Fruit fly (Drosophila melanogaster) whole organism, embryonic: ENCODE results near the gene fmt.
A peak's percentile ranks its signal among the peaks of the same experiment; 100 is the strongest.

Experiments
- CG10431 ChIP-seq: fragments of 200-800 bp; sonication (Bioruptor generic); optimal IDR thresholded peaks from 3 replicates; lab custom pipeline; 2018; ENCODE audit warnings: missing biosample characterization, mild to moderate bottlenecking, missing genetic modification characterization
- CG12104 ChIP-seq: fragments of 200-800 bp; sonication (Bioruptor generic); optimal IDR thresholded peaks from 3 replicates; lab custom pipeline; 2016; ENCODE audit warnings: missing biosample characterization, missing genetic modification characterization
- CG12155 ChIP-seq: fragments of 200-800 bp; sonication (Bioruptor generic); optimal IDR thresholded peaks from 3 replicates; lab custom pipeline; 2016; ENCODE audit warnings: missing biosample characterization, missing genetic modification characterization
- CG12236 ChIP-seq: fragments of 200-800 bp; sonication (Bioruptor generic); optimal IDR thresholded peaks from 2 replicates; lab custom pipeline; 2016; ENCODE audit warnings: missing biosample characterization, missing genetic modification characterization
- CG12769 ChIP-seq: fragments of 200-800 bp; sonication (Bioruptor generic); optimal IDR thresholded peaks from 2 replicates; lab custom pipeline; 2019; ENCODE audit warnings: missing biosample characterization, mild to moderate bottlenecking, missing genetic modification characterization, moderate library complexity
- CG13287 ChIP-seq: fragments of 200-800 bp; sonication (Bioruptor generic); IDR thresholded peaks from 2 replicates; pipeline ENCODE4 v1.3.6; 2022; ENCODE audit warnings: missing biosample characterization, missing genetic modification characterization; ENCODE audit not compliant: partially characterized antibody
- CG13424 ChIP-seq: fragments of 200-800 bp; sonication (Bioruptor generic); optimal IDR thresholded peaks from 2 replicates; lab custom pipeline; 2019; ENCODE audit warnings: missing biosample characterization, mild to moderate bottlenecking, missing genetic modification characterization, moderate library complexity
- CG13894 ChIP-seq: fragments of 200-800 bp; sonication (Bioruptor generic); optimal IDR thresholded peaks from 3 replicates; lab custom pipeline; 2018; ENCODE audit warnings: missing biosample characterization, mild to moderate bottlenecking, missing genetic modification characterization, moderate library complexity
- CG14050 ChIP-seq: fragments of 200-800 bp; sonication (Bioruptor generic); IDR thresholded peaks from 3 replicates; pipeline ENCODE4 v1.3.6; 2022; ENCODE audit warnings: missing biosample characterization, missing genetic modification characterization
- CG14965 ChIP-seq: fragments of 200-800 bp; sonication (Bioruptor generic); optimal IDR thresholded peaks from 2 replicates; lab custom pipeline; 2016; ENCODE audit warnings: missing biosample characterization, missing genetic modification characterization, borderline replicate concordance
- CG2889 ChIP-seq: fragments of 200-800 bp; sonication (Bioruptor generic); IDR thresholded peaks from 3 replicates; pipeline ENCODE4 v1.3.6; 2022; ENCODE audit warnings: missing biosample characterization, missing genetic modification characterization
- CG3281 ChIP-seq: fragments of 200-800 bp; sonication (Bioruptor generic); optimal IDR thresholded peaks from 3 replicates; lab custom pipeline; 2017; ENCODE audit warnings: missing biosample characterization, mild to moderate bottlenecking, missing genetic modification characterization
- CG4730 ChIP-seq: fragments of 200-800 bp; sonication (Bioruptor generic); IDR thresholded peaks from 2 replicates; pipeline ENCODE4 v1.3.6; 2022; ENCODE audit warnings: missing biosample characterization, missing genetic modification characterization
- CG5953 ChIP-seq: fragments of 200-800 bp; sonication (Bioruptor generic); IDR thresholded peaks from 2 replicates; pipeline ENCODE4 v1.3.6; 2022; ENCODE audit warnings: missing biosample characterization, missing genetic modification characterization
- CG6689 ChIP-seq: fragments of 200-800 bp; sonication (Bioruptor generic); IDR thresholded peaks from 2 replicates; pipeline ENCODE4 v1.3.6; 2022; ENCODE audit warnings: missing biosample characterization, missing genetic modification characterization
- CG7271 ChIP-seq: fragments of 200-800 bp; sonication (Bioruptor generic); optimal IDR thresholded peaks from 2 replicates; lab custom pipeline; 2018; ENCODE audit warnings: missing biosample characterization, mild to moderate bottlenecking, missing genetic modification characterization, moderate library complexity
- CG8281 ChIP-seq: fragments of 200-800 bp; sonication (Bioruptor generic); optimal IDR thresholded peaks from 2 replicates; lab custom pipeline; 2018; ENCODE audit warnings: missing biosample characterization, mild to moderate bottlenecking, missing genetic modification characterization, moderate library complexity
- CG8944 ChIP-seq: fragments of 200-800 bp; sonication (Bioruptor generic); optimal IDR thresholded peaks from 3 replicates; lab custom pipeline; 2016; ENCODE audit warnings: missing biosample characterization, missing genetic modification characterization
- Doc3 ChIP-seq: fragments of 200-800 bp; sonication (Bioruptor generic); IDR thresholded peaks from 3 replicates; pipeline ENCODE4 v1.3.6; 2022; ENCODE audit warnings: missing biosample characterization, missing genetic modification characterization; ENCODE audit not compliant: partially characterized antibody
- Dref ChIP-seq: fragments of 200-800 bp; sonication (Bioruptor generic); IDR thresholded peaks from 2 replicates; pipeline ENCODE4 v1.3.6; 2022; ENCODE audit warnings: missing biosample characterization, missing genetic modification characterization
- Ets97D ChIP-seq: fragments of 200-800 bp; sonication (Bioruptor generic); optimal IDR thresholded peaks from 3 replicates; lab custom pipeline; 2016; ENCODE audit warnings: missing biosample characterization, missing genetic modification characterization
- Fer2 ChIP-seq: fragments of 200-800 bp; sonication (Bioruptor generic); optimal IDR thresholded peaks from 2 replicates; lab custom pipeline; 2018; ENCODE audit warnings: missing biosample characterization, mild to moderate bottlenecking, missing genetic modification characterization, moderate library complexity
- HLH54F ChIP-seq: fragments of 200-800 bp; sonication (Bioruptor generic); optimal IDR thresholded peaks from 3 replicates; lab custom pipeline; 2016; ENCODE audit warnings: missing biosample characterization, missing genetic modification characterization
- Hr3 ChIP-seq: fragments of 200-800 bp; sonication (Bioruptor generic); optimal IDR thresholded peaks from 3 replicates; lab custom pipeline; 2016; ENCODE audit warnings: missing biosample characterization, missing genetic modification characterization
- MESR4 ChIP-seq: fragments of 200-800 bp; sonication (Bioruptor generic); optimal IDR thresholded peaks from 2 replicates; lab custom pipeline; 2018; ENCODE audit warnings: missing biosample characterization, mild to moderate bottlenecking, missing genetic modification characterization, moderate library complexity
- Mad ChIP-seq: fragments of 200-800 bp; sonication (Bioruptor generic); optimal IDR thresholded peaks from 2 replicates; lab custom pipeline; 2016; ENCODE audit warnings: missing biosample characterization, missing genetic modification characterization
- Meics ChIP-seq: fragments of 200-800 bp; sonication (Bioruptor generic); optimal IDR thresholded peaks from 2 replicates; lab custom pipeline; 2017; ENCODE audit warnings: missing biosample characterization, mild to moderate bottlenecking, missing genetic modification characterization
- Mrtf ChIP-seq: fragments of 200-800 bp; sonication (Bioruptor generic); IDR thresholded peaks from 3 replicates; pipeline ENCODE4 v1.3.6; 2022; ENCODE audit warnings: missing biosample characterization, missing genetic modification characterization
- Oli ChIP-seq: fragments of 200-800 bp; sonication (Bioruptor generic); optimal IDR thresholded peaks from 2 replicates; lab custom pipeline; 2018; ENCODE audit warnings: missing biosample characterization, mild to moderate bottlenecking, missing genetic modification characterization, moderate library complexity
- Sin3A ChIP-seq: fragments of >200 bp; optimal IDR thresholded peaks from 2 replicates; lab custom pipeline; 2018
- Tbp ChIP-seq: fragments of >200 bp; optimal IDR thresholded peaks from 2 replicates; lab custom pipeline; 2018; ENCODE audit warnings: missing biosample characterization, missing genetic modification characterization
- YL-1 ChIP-seq: fragments of 200-800 bp; sonication (Bioruptor generic); optimal IDR thresholded peaks from 3 replicates; lab custom pipeline; 2017; ENCODE audit warnings: missing biosample characterization, mild to moderate bottlenecking, missing genetic modification characterization
- ac ChIP-seq: fragments of 200-800 bp; sonication (Bioruptor generic); optimal IDR thresholded peaks from 3 replicates; lab custom pipeline; 2017; ENCODE audit warnings: missing biosample characterization, mild to moderate bottlenecking, missing genetic modification characterization
- bbx ChIP-seq: fragments of 200-800 bp; sonication (Bioruptor generic); IDR thresholded peaks from 2 replicates; pipeline ENCODE4 v1.3.6; 2022; ENCODE audit warnings: missing biosample characterization, missing genetic modification characterization; ENCODE audit not compliant: partially characterized antibody
- bigmax ChIP-seq: fragments of 200-800 bp; sonication (Bioruptor generic); optimal IDR thresholded peaks from 2 replicates; lab custom pipeline; 2018; ENCODE audit warnings: missing biosample characterization, mild to moderate bottlenecking, missing genetic modification characterization
- dm ChIP-seq: fragments of 200-800 bp; sonication (Bioruptor generic); optimal IDR thresholded peaks from 3 replicates; lab custom pipeline; 2016; ENCODE audit warnings: missing biosample characterization, missing genetic modification characterization
- jumu ChIP-seq: fragments of 200-800 bp; sonication (Bioruptor generic); optimal IDR thresholded peaks from 3 replicates; lab custom pipeline; 2016; ENCODE audit warnings: missing biosample characterization, missing genetic modification characterization
- kay ChIP-seq: fragments of 200-800 bp; sonication (Bioruptor generic); optimal IDR thresholded peaks from 2 replicates; lab custom pipeline; 2016; ENCODE audit warnings: missing biosample characterization, missing genetic modification characterization
- kni ChIP-seq: fragments of 200-800 bp; sonication (Bioruptor generic); optimal IDR thresholded peaks from 3 replicates; lab custom pipeline; 2017; ENCODE audit warnings: mild to moderate bottlenecking, missing biosample characterization, missing genetic modification reagents, missing genetic modification characterization
- knrl ChIP-seq: fragments of 200-800 bp; sonication (Bioruptor generic); IDR thresholded peaks from 3 replicates; pipeline ENCODE4 v1.3.6; 2022; ENCODE audit warnings: missing biosample characterization, missing genetic modification characterization; ENCODE audit not compliant: partially characterized antibody
- mld ChIP-seq: fragments of 200-800 bp; sonication (Bioruptor generic); IDR thresholded peaks from 3 replicates; pipeline ENCODE4 v1.3.6; 2022; ENCODE audit warnings: missing biosample characterization, missing genetic modification characterization; ENCODE audit not compliant: partially characterized antibody
- nom ChIP-seq: fragments of 200-800 bp; sonication (Bioruptor generic); optimal IDR thresholded peaks from 2 replicates; lab custom pipeline; 2017; ENCODE audit warnings: missing biosample characterization, missing genetic modification characterization, mild to moderate bottlenecking, moderate library complexity, missing genetic modification reagents
- pfk ChIP-seq: fragments of 200-800 bp; sonication (Bioruptor generic); optimal IDR thresholded peaks from 2 replicates; lab custom pipeline; 2018; ENCODE audit warnings: missing biosample characterization, mild to moderate bottlenecking, missing genetic modification characterization, moderate library complexity
- psq ChIP-seq: fragments of 200-800 bp; sonication (Bioruptor generic); optimal IDR thresholded peaks from 2 replicates; lab custom pipeline; 2017; ENCODE audit warnings: missing biosample characterization, missing genetic modification characterization
- pzg ChIP-seq: fragments of 200-800 bp; sonication (Bioruptor generic); optimal IDR thresholded peaks from 3 replicates; lab custom pipeline; 2018; ENCODE audit warnings: missing biosample characterization, mild to moderate bottlenecking, missing genetic modification characterization, moderate library complexity
- stwl ChIP-seq: fragments of 200-800 bp; sonication (Bioruptor generic); optimal IDR thresholded peaks from 3 replicates; lab custom pipeline; 2018; ENCODE audit warnings: missing biosample characterization, mild to moderate bottlenecking, missing genetic modification characterization, moderate library complexity
- tap ChIP-seq: fragments of 200-800 bp; optimal IDR thresholded peaks from 3 replicates; lab custom pipeline; 2019; ENCODE audit warnings: missing biosample characterization, mild to moderate bottlenecking, missing genetic modification characterization, moderate library complexity
- toy ChIP-seq: fragments of 200-800 bp; sonication (Bioruptor generic); IDR thresholded peaks from 2 replicates; pipeline ENCODE4 v1.3.6; 2022; ENCODE audit warnings: missing biosample characterization, missing genetic modification characterization
- trem ChIP-seq: fragments of 200-800 bp; optimal IDR thresholded peaks from 3 replicates; lab custom pipeline; 2019; ENCODE audit warnings: missing biosample characterization, mild to moderate bottlenecking, missing genetic modification characterization, moderate library complexity
- ttk ChIP-seq: fragments of 200-800 bp; sonication (Bioruptor generic); IDR thresholded peaks from 2 replicates; pipeline ENCODE4 v2.1.2; 2022; ENCODE audit warnings: missing biosample characterization, missing genetic modification characterization
- z ChIP-seq: fragments of 200-800 bp; sonication (Bioruptor generic); IDR thresholded peaks from 3 replicates; pipeline ENCODE4 v1.3.6; 2022; ENCODE audit warnings: missing biosample characterization, missing genetic modification characterization

fmt gene

dm6 chr3L:6139924-6140574 lies 33.6 kb downstream of the fmt start, which contains the start of gene Cpr65Av (continued):
- TF ChIP-seq CG12155 (GFP tag; lab: Kevin White, UChicago) (no peak), Hr3 (GFP tag; lab: Kevin White, UChicago) (no peak), CG13424 (tag; lab: Kevin White, UChicago) (peak; percentile 39), trem (no peak), stwl (tag; lab: Kevin White, UChicago) (no peak), dm (no peak), jumu (GFP tag; lab: Kevin White, UChicago) (no peak), CG12236 (no peak), z (GFP tag; lab: Robert Waterston, UW) (no peak), HLH54F (GFP tag; lab: Kevin White, UChicago) (no peak), toy (no peak), Ets97D (GFP tag; lab: Kevin White, UChicago) (no peak), knrl (GFP tag; lab: Robert Waterston, UW) (no peak), CG10431 (no peak), kay (GFP tag; lab: Kevin White, UChicago) (no peak), CG8944 (GFP tag; lab: Kevin White, UChicago) (no peak), bbx (GFP tag; lab: Robert Waterston, UW) (no peak), YL-1 (GFP tag; lab: Kevin White, UChicago) (no peak), CG13287 (no peak), Fer2 (tag; lab: Kevin White, UChicago) (no peak), Tbp (GFP tag; lab: Kevin White, UChicago) (no peak), tap (tag; lab: Kevin White, UChicago) (peak; percentile 42), CG2889 (no peak), CG14050 (peak; percentile 29; the same call in 1 of the 3 replicates), Dref (no peak), Mrtf (GFP tag; lab: Robert Waterston, UW) (no peak), psq (no peak), CG5953 (GFP tag; lab: Robert Waterston, UW) (no peak), CG12769 (tag; lab: Kevin White, UChicago) (no peak), pzg (no peak), CG13894 (no peak), MESR4 (GFP tag; lab: Kevin White, UChicago) (no peak), CG4730 (GFP tag; lab: Robert Waterston, UW) (no peak), Sin3A (lab: Kevin White, UChicago) (no peak), Meics (GFP tag; lab: Kevin White, UChicago) (no peak), ac (no peak), CG6689 (GFP tag; lab: Robert Waterston, UW) (no peak), Mad (GFP tag; lab: Kevin White, UChicago) (no peak), Oli (tag; lab: Kevin White, UChicago) (no peak), CG7271 (no peak), CG12104 (GFP tag; lab: Kevin White, UChicago) (peak; percentile 14), pfk (GFP tag; lab: Kevin White, UChicago) (no peak), nom (GFP tag; lab: Kevin White, UChicago) (no peak), CG3281 (GFP tag; lab: Kevin White, UChicago) (no peak), kni (GFP tag; lab: Kevin White, UChicago) (no peak), CG8281 (tag; lab: Kevin White, UChicago) (no peak), bigmax (GFP tag; lab: Kevin White, UChicago) (no peak), CG14965 (GFP tag; lab: Kevin White, UChicago) (no peak), mld (no peak), Doc3 (GFP tag; lab: Robert Waterston, UW) (no peak), ttk (GFP tag; lab: Robert Waterston, UW) (no peak)
